Fruit fly (Drosophila melanogaster) whole organism, embryonic: Measurements from ENCODE around the gene dnc.

ENCODE experiments used
- Awh ChIP-seq: fragments of 200-800 bp; sonication (Bioruptor generic); IDR thresholded peaks from 2 replicates; pipeline ENCODE4, ENCODE4 v1.3.6; 2022; ENCODE audit warnings: missing biosample characterization, missing genetic modification characterization
- CG10274 ChIP-seq: fragments of 200-800 bp; sonication (Bioruptor generic); optimal IDR thresholded peaks from 3 replicates; lab custom pipeline; 2017; ENCODE audit warnings: missing biosample characterization, mild to moderate bottlenecking, missing genetic modification characterization
- CG10462 ChIP-seq: fragments of 200-800 bp; sonication (Bioruptor generic); optimal IDR thresholded peaks from 2 replicates; lab custom pipeline; 2016; ENCODE audit warnings: missing biosample characterization, missing genetic modification characterization
- CG10654 ChIP-seq: fragments of 200-800 bp; sonication (Bioruptor generic); optimal IDR thresholded peaks from 2 replicates; lab custom pipeline; 2016; ENCODE audit warnings: missing biosample characterization, missing genetic modification characterization
- CG10959 ChIP-seq: fragments of 200-800 bp; sonication (Bioruptor generic); IDR thresholded peaks from 2 replicates; pipeline ENCODE4 v1.3.6; 2022; ENCODE audit warnings: missing biosample characterization, missing genetic modification characterization
- CG10979 ChIP-seq: fragments of 200-800 bp; sonication (Bioruptor generic); optimal IDR thresholded peaks from 2 replicates; lab custom pipeline; 2018; ENCODE audit warnings: missing biosample characterization, mild to moderate bottlenecking, missing genetic modification characterization, moderate library complexity
- CG12219 ChIP-seq: fragments of 200-800 bp; sonication (Bioruptor generic); optimal IDR thresholded peaks from 3 replicates; lab custom pipeline; 2018; ENCODE audit warnings: missing biosample characterization, mild to moderate bottlenecking, missing genetic modification characterization
- CG12236 ChIP-seq: fragments of 200-800 bp; sonication (Bioruptor generic); optimal IDR thresholded peaks from 2 replicates; lab custom pipeline; 2016; ENCODE audit warnings: missing biosample characterization, missing genetic modification characterization
- CG12744 ChIP-seq: fragments of 200-800 bp; sonication (Bioruptor generic); optimal IDR thresholded peaks from 2 replicates; lab custom pipeline; 2016; ENCODE audit warnings: missing biosample characterization, missing genetic modification characterization
- CG14441 ChIP-seq: fragments of 200-800 bp; sonication (Bioruptor generic); IDR thresholded peaks from 2 replicates; pipeline ENCODE4 v1.3.6; 2022; ENCODE audit warnings: missing biosample characterization, missing genetic modification characterization
- CG15269 ChIP-seq: fragments of 200-800 bp; sonication (Bioruptor generic); optimal IDR thresholded peaks from 2 replicates; lab custom pipeline; 2018; ENCODE audit warnings: missing biosample characterization, mild to moderate bottlenecking, missing genetic modification characterization, moderate library complexity
- CG15696 ChIP-seq: fragments of 200-800 bp; sonication (Bioruptor generic); optimal IDR thresholded peaks from 2 replicates; lab custom pipeline; 2019; ENCODE audit warnings: missing biosample characterization, mild to moderate bottlenecking, missing genetic modification characterization, moderate library complexity
- CG17186 ChIP-seq: fragments of 200-800 bp; sonication (Bioruptor generic); optimal IDR thresholded peaks from 3 replicates; lab custom pipeline; 2017; ENCODE audit warnings: missing biosample characterization, missing genetic modification reagents, missing genetic modification characterization
- CG17802 ChIP-seq: fragments of 200-800 bp; sonication (Bioruptor generic); optimal IDR thresholded peaks from 2 replicates; lab custom pipeline; 2018; ENCODE audit warnings: missing biosample characterization, mild to moderate bottlenecking, missing genetic modification characterization, moderate library complexity
- CG2199 ChIP-seq: fragments of 200-800 bp; sonication (Bioruptor generic); IDR thresholded peaks from 3 replicates; pipeline ENCODE4 v1.3.6; 2022; ENCODE audit warnings: missing biosample characterization, missing genetic modification characterization
- CG3065 ChIP-seq: fragments of 200-800 bp; sonication (Bioruptor generic); optimal IDR thresholded peaks from 2 replicates; lab custom pipeline; 2016; ENCODE audit warnings: missing biosample characterization, missing genetic modification characterization
- CG31365 ChIP-seq: fragments of 200-800 bp; sonication (Bioruptor generic); optimal IDR thresholded peaks from 2 replicates; lab custom pipeline; 2018; ENCODE audit warnings: missing biosample characterization, mild to moderate bottlenecking, missing genetic modification characterization
- CG32532 ChIP-seq: fragments of 200-800 bp; sonication (Bioruptor generic); IDR thresholded peaks from 2 replicates; pipeline ENCODE4 v1.3.6; 2022; ENCODE audit warnings: missing biosample characterization, missing genetic modification characterization
- CG7357 ChIP-seq: fragments of 200-800 bp; sonication (Bioruptor generic); IDR thresholded peaks from 3 replicates; pipeline ENCODE4 v1.3.6; 2022; ENCODE audit warnings: missing biosample characterization, missing genetic modification characterization
- Dek ChIP-seq: fragments of 200-800 bp; sonication (Bioruptor generic); optimal IDR thresholded peaks from 3 replicates; lab custom pipeline; 2019; ENCODE audit warnings: missing biosample characterization, mild to moderate bottlenecking, missing genetic modification characterization, moderate library complexity
- Dip2 ChIP-seq: fragments of 200-800 bp; sonication (Bioruptor generic); IDR thresholded peaks from 2 replicates; pipeline ENCODE4 v1.3.6; 2022; ENCODE audit warnings: missing biosample characterization, missing genetic modification characterization
- Doc3 ChIP-seq: fragments of 200-800 bp; sonication (Bioruptor generic); IDR thresholded peaks from 3 replicates; pipeline ENCODE4 v1.3.6; 2022; ENCODE audit warnings: missing biosample characterization, missing genetic modification characterization; ENCODE audit not compliant: partially characterized antibody
- E2f2 ChIP-seq: fragments of 200-800 bp; sonication (Bioruptor generic); IDR thresholded peaks from 2 replicates; pipeline ENCODE4 v1.3.6; 2022; ENCODE audit warnings: missing biosample characterization, missing genetic modification characterization
- Eip74EF ChIP-seq, 2 experiments: fragments of 200-800 bp in 1 of 2; fragments of >200 bp in 1 of 2; sonication (Bioruptor generic) in 1 of 2; optimal IDR thresholded peaks; 2 replicates each; lab custom pipeline; 2017 to 2019; ENCODE audit warnings: missing biosample characterization in 2 of 2, missing genetic modification characterization in 2 of 2, mild to moderate bottlenecking in 1 of 2, moderate library complexity in 1 of 2
- Gsc ChIP-seq: fragments of 200-800 bp; sonication (Bioruptor generic); IDR thresholded peaks from 2 replicates; pipeline ENCODE4 v1.3.6; 2022; ENCODE audit warnings: missing biosample characterization, missing genetic modification characterization
- HLH3B ChIP-seq: fragments of 200-800 bp; sonication (Bioruptor generic); IDR thresholded peaks from 2 replicates; pipeline ENCODE4 v1.3.6; 2022; ENCODE audit warnings: missing biosample characterization, missing genetic modification characterization
- Hand ChIP-seq: fragments of 200-800 bp; sonication (Bioruptor generic); optimal IDR thresholded peaks from 2 replicates; lab custom pipeline; 2017; ENCODE audit warnings: mild to moderate bottlenecking, missing biosample characterization, missing genetic modification reagents, missing genetic modification characterization
- Hr3 ChIP-seq: fragments of 200-800 bp; sonication (Bioruptor generic); optimal IDR thresholded peaks from 3 replicates; lab custom pipeline; 2016; ENCODE audit warnings: missing biosample characterization, missing genetic modification characterization
- Lim3 ChIP-seq: fragments of 200-800 bp; sonication (Bioruptor generic); IDR thresholded peaks from 2 replicates; pipeline ENCODE4 v1.3.6; 2022; ENCODE audit warnings: missing biosample characterization, missing genetic modification characterization
- NFAT ChIP-seq: fragments of 200-800 bp; sonication (Bioruptor generic); IDR thresholded peaks from 2 replicates; pipeline ENCODE4 v1.3.6; 2022; ENCODE audit warnings: missing biosample characterization, missing genetic modification characterization
- Ptx1 ChIP-seq: fragments of 200-800 bp; sonication (Bioruptor generic); IDR thresholded peaks from 2 replicates; pipeline ENCODE4 v1.3.6; 2022; ENCODE audit warnings: missing biosample characterization, missing genetic modification characterization
- Xbp1 ChIP-seq: fragments of 200-800 bp; sonication (Bioruptor generic); optimal IDR thresholded peaks from 3 replicates; lab custom pipeline; 2016; ENCODE audit warnings: missing biosample characterization, mild to moderate bottlenecking, missing genetic modification characterization
- bbx ChIP-seq: fragments of 200-800 bp; sonication (Bioruptor generic); IDR thresholded peaks from 2 replicates; pipeline ENCODE4 v1.3.6; 2022; ENCODE audit warnings: missing biosample characterization, missing genetic modification characterization; ENCODE audit not compliant: partially characterized antibody
- crc ChIP-seq: fragments of 200-800 bp; sonication (Bioruptor generic); optimal IDR thresholded peaks from 2 replicates; lab custom pipeline; 2016; ENCODE audit warnings: missing biosample characterization, missing genetic modification characterization
- fd64A ChIP-seq: fragments of 200-800 bp; sonication (Bioruptor generic); optimal IDR thresholded peaks from 3 replicates; lab custom pipeline; 2018; ENCODE audit warnings: missing biosample characterization, mild to moderate bottlenecking, missing genetic modification characterization
- fru ChIP-seq: fragments of >200 bp; optimal IDR thresholded peaks from 2 replicates; lab custom pipeline; 2017
- ftz-f1 ChIP-seq: fragments of 200-800 bp; sonication (Bioruptor generic); optimal IDR thresholded peaks from 2 replicates; lab custom pipeline; 2016; ENCODE audit warnings: missing biosample characterization, missing genetic modification characterization
- gem ChIP-seq: fragments of 200-800 bp; sonication (Bioruptor generic); optimal IDR thresholded peaks from 2 replicates; lab custom pipeline; 2019; ENCODE audit warnings: missing biosample characterization, mild to moderate bottlenecking, missing genetic modification characterization, moderate library complexity
- hb ChIP-seq: fragments of 200-800 bp; sonication (Bioruptor generic); IDR thresholded peaks from 3 replicates; pipeline ENCODE4 v1.3.6; 2022; ENCODE audit warnings: missing biosample characterization, missing genetic modification characterization; ENCODE audit not compliant: partially characterized antibody
- her ChIP-seq: fragments of 200-800 bp; sonication (Bioruptor generic); optimal IDR thresholded peaks from 2 replicates; lab custom pipeline; 2016; ENCODE audit warnings: missing biosample characterization, missing genetic modification characterization
- jigr1 ChIP-seq: fragments of 200-800 bp; sonication (Bioruptor generic); IDR thresholded peaks from 3 replicates; pipeline ENCODE4 v1.3.6; 2022; ENCODE audit warnings: missing biosample characterization, missing genetic modification characterization
- kni ChIP-seq: fragments of 200-800 bp; sonication (Bioruptor generic); optimal IDR thresholded peaks from 3 replicates; lab custom pipeline; 2017; ENCODE audit warnings: mild to moderate bottlenecking, missing biosample characterization, missing genetic modification reagents, missing genetic modification characterization
- nerfin-1 ChIP-seq: fragments of 200-800 bp; sonication (Bioruptor generic); optimal IDR thresholded peaks from 3 replicates; lab custom pipeline; 2019; ENCODE audit warnings: missing biosample characterization, mild to moderate bottlenecking, missing genetic modification characterization, moderate library complexity
- pfk ChIP-seq: fragments of 200-800 bp; sonication (Bioruptor generic); optimal IDR thresholded peaks from 2 replicates; lab custom pipeline; 2018; ENCODE audit warnings: missing biosample characterization, mild to moderate bottlenecking, missing genetic modification characterization, moderate library complexity
- pum ChIP-seq: fragments of 200-800 bp; sonication (Bioruptor generic); optimal IDR thresholded peaks from 2 replicates; lab custom pipeline; 2016; ENCODE audit warnings: missing biosample characterization, missing genetic modification characterization
- pzg ChIP-seq: fragments of 200-800 bp; sonication (Bioruptor generic); optimal IDR thresholded peaks from 3 replicates; lab custom pipeline; 2018; ENCODE audit warnings: missing biosample characterization, mild to moderate bottlenecking, missing genetic modification characterization, moderate library complexity
- rib ChIP-seq: fragments of 200-800 bp; sonication (Bioruptor generic); IDR thresholded peaks from 2 replicates; pipeline ENCODE4 v1.3.6; 2022; ENCODE audit warnings: missing biosample characterization, missing genetic modification characterization
- sr ChIP-seq: fragments of 200-800 bp; sonication (Bioruptor generic); IDR thresholded peaks from 3 replicates; pipeline ENCODE4 v1.3.6; 2022; ENCODE audit warnings: missing biosample characterization, missing genetic modification characterization
- unc-4 ChIP-seq: fragments of 200-800 bp; sonication (Bioruptor generic); IDR thresholded peaks from 2 replicates; pipeline ENCODE4 v1.3.6; 2022; ENCODE audit warnings: missing biosample characterization, missing genetic modification characterization; ENCODE audit not compliant: partially characterized antibody
- vfl ChIP-seq: fragments of 200-800 bp; sonication (Bioruptor generic); optimal IDR thresholded peaks from 2 replicates; lab custom pipeline; 2016; ENCODE audit warnings: missing biosample characterization, missing genetic modification characterization
- zfh2 ChIP-seq: fragments of 200-800 bp; sonication (Bioruptor generic); optimal IDR thresholded peaks from 2 replicates; lab custom pipeline; 2016; ENCODE audit warnings: missing biosample characterization, missing genetic modification characterization

The dnc gene

DNA sequence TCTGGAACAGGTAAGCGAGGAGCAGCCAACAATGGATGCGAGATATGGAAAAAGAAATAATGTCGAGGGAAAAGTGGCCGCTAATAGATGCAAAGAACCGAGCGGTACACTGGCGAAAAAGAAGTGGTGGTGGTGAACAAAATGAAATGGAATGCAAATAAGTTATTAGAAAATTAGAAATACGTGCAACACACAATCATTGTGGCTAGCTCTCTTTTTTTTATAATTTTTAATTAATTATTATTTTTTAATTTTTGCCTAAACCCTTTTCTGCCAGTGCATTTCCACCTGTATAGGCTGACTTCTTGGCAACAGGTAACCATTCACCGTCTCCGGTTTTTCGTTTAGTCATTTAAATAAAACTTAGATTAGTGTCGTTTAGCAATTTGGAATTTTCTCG, 178.9 kb downstream of the dnc start (continued):
- TF ChIP-seq bbx (GFP tag; lab: Robert Waterston, UW) (no peak), Awh (GFP tag; lab: Robert Waterston, UW) (peak; percentile 90), CG15696 (tag; lab: Kevin White, UChicago) (peak; percentile 93), CG15269 (tag; lab: Kevin White, UChicago) (peak; percentile 69), rib (GFP tag; lab: Robert Waterston, UW) (0 out of 2 replicates have a peak, but pooled peaks have one; percentile 48), NFAT (GFP tag; lab: Robert Waterston, UW) (peak; percentile 66; the same call in 1 of the 2 replicates), hb (GFP tag; lab: Robert Waterston, UW) (no peak), pum (GFP tag; lab: Kevin White, UChicago) (peak; percentile 54), Dek (tag; lab: Kevin White, UChicago) (peak; percentile 46), CG7357 (GFP tag; lab: Robert Waterston, UW) (peak; percentile 69), CG10274 (GFP tag; lab: Kevin White, UChicago) (peak; percentile 31), Xbp1 (GFP tag; lab: Kevin White, UChicago) (peak; percentile 71), gem (tag; lab: Kevin White, UChicago) (peak; percentile 89), nerfin-1 (tag; lab: Kevin White, UChicago) (peak; percentile 74), CG32532 (GFP tag; lab: Robert Waterston, UW) (peak; percentile 90), crc (peak; percentile 2), Dip2 (GFP tag; lab: Robert Waterston, UW) (no peak), fru (no peak), fd64A (GFP tag; lab: Kevin White, UChicago) (peak; percentile 40), kni (GFP tag; lab: Kevin White, UChicago) (no peak), CG2199 (peak; percentile 74; the same call in 2 of the 3 replicates), Hr3 (peak; percentile 74), CG10959 (peak; percentile 91), ftz-f1 (GFP tag; lab: Kevin White, UChicago) (no peak), CG3065 (peak; percentile 45), pfk (GFP tag; lab: Kevin White, UChicago) (no peak), jigr1 (GFP tag; lab: Robert Waterston, UW) (0 out of 3 replicates have a peak, but pooled peaks have one; percentile 41), unc-4 (no peak), Ptx1 (GFP tag; lab: Robert Waterston, UW) (peak; percentile 79), CG10979 (tag; lab: Kevin White, UChicago) (peak; percentile 91), CG12219 (peak; percentile 31), E2f2 (peak; percentile 50), CG10462 (peak; percentile 57), vfl (peak; percentile 15), HLH3B (GFP tag; lab: Robert Waterston, UW) (peak; percentile 83), Eip74EF (GFP tag; optimal IDR thresholded peaks at IDR 0.05; lab: Kevin White, UChicago) (peak in 1 of 2 experiments; percentile 42), sr (GFP tag; lab: Robert Waterston, UW) (peak; percentile 65; the same call in 1 of the 3 replicates), CG17802 (tag; lab: Kevin White, UChicago) (no peak), Lim3 (GFP tag; lab: Robert Waterston, UW) (peak; percentile 49; the same call in 1 of the 2 replicates), Gsc (GFP tag; lab: Robert Waterston, UW) (peak; percentile 54; the same call in 1 of the 2 replicates), CG14441 (GFP tag; lab: Robert Waterston, UW) (peak; percentile 73), zfh2 (peak; percentile 27), her (GFP tag; lab: Kevin White, UChicago) (no peak), Hand (GFP tag; lab: Kevin White, UChicago) (peak; percentile 5), CG12744 (no peak), pzg (GFP tag; lab: Kevin White, UChicago) (no peak), CG31365 (tag; lab: Kevin White, UChicago) (no peak), CG17186 (GFP tag; lab: Kevin White, UChicago) (no peak), CG12236 (GFP tag; lab: Kevin White, UChicago) (no peak), Doc3 (GFP tag; lab: Robert Waterston, UW) (no peak), CG10654 (GFP tag; lab: Kevin White, UChicago) (peak; percentile 67)
